Fruit fly (Drosophila melanogaster) whole organism, embryonic: ENCODE results near the gene Girdin.

ENCODE experiments used
- Aef1 ChIP-seq: fragments of 200-800 bp; sonication (Bioruptor generic); IDR thresholded peaks from 3 replicates; pipeline ENCODE4 v1.3.6; 2022; ENCODE audit warnings: missing biosample characterization, missing genetic modification characterization
- CG10209 ChIP-seq: fragments of 200-800 bp; sonication (Bioruptor generic); optimal IDR thresholded peaks from 3 replicates; lab custom pipeline; 2017; ENCODE audit warnings: missing biosample characterization, mild to moderate bottlenecking, missing genetic modification characterization, missing genetic modification reagents
- CG10979 ChIP-seq: fragments of 200-800 bp; sonication (Bioruptor generic); optimal IDR thresholded peaks from 2 replicates; lab custom pipeline; 2018; ENCODE audit warnings: missing biosample characterization, mild to moderate bottlenecking, missing genetic modification characterization, moderate library complexity
- CG11456 ChIP-seq: fragments of 200-800 bp; sonication (Bioruptor generic); IDR thresholded peaks from 3 replicates; pipeline ENCODE4 v1.3.6; 2022; ENCODE audit warnings: missing biosample characterization, missing genetic modification characterization
- CG11560 ChIP-seq: fragments of 200-800 bp; sonication (Bioruptor generic); IDR thresholded peaks from 3 replicates; pipeline ENCODE4 v1.3.6; 2022; ENCODE audit warnings: missing biosample characterization, missing genetic modification characterization
- CG11695 ChIP-seq: fragments of 200-800 bp; sonication (Bioruptor generic); IDR thresholded peaks from 3 replicates; pipeline ENCODE4 v1.3.6; 2022; ENCODE audit warnings: missing biosample characterization, missing genetic modification characterization
- CG11696 ChIP-seq: fragments of 200-800 bp; sonication (Bioruptor generic); IDR thresholded peaks from 2 replicates; pipeline ENCODE4 v1.3.6; 2022; ENCODE audit warnings: missing biosample characterization, missing genetic modification characterization
- CG12071 ChIP-seq: fragments of 200-800 bp; sonication (Bioruptor generic); optimal IDR thresholded peaks from 3 replicates; lab custom pipeline; 2018; ENCODE audit warnings: missing biosample characterization, mild to moderate bottlenecking, missing genetic modification characterization
- CG12104 ChIP-seq: fragments of 200-800 bp; sonication (Bioruptor generic); optimal IDR thresholded peaks from 3 replicates; lab custom pipeline; 2016; ENCODE audit warnings: missing biosample characterization, missing genetic modification characterization
- CG12659 ChIP-seq: fragments of 200-800 bp; sonication (Bioruptor generic); optimal IDR thresholded peaks from 3 replicates; lab custom pipeline; 2017; ENCODE audit warnings: mild to moderate bottlenecking, missing biosample characterization, missing genetic modification reagents, missing genetic modification characterization
- CG12769 ChIP-seq: fragments of 200-800 bp; sonication (Bioruptor generic); optimal IDR thresholded peaks from 2 replicates; lab custom pipeline; 2019; ENCODE audit warnings: missing biosample characterization, mild to moderate bottlenecking, missing genetic modification characterization, moderate library complexity
- CG14667 ChIP-seq: fragments of 200-800 bp; sonication (Bioruptor generic); IDR thresholded peaks from 2 replicates; pipeline ENCODE4 v1.3.6; 2022; ENCODE audit warnings: missing biosample characterization, missing genetic modification characterization
- CG1602 ChIP-seq: fragments of 200-800 bp; sonication (Bioruptor generic); optimal IDR thresholded peaks from 3 replicates; lab custom pipeline; 2016; ENCODE audit warnings: missing biosample characterization, missing genetic modification characterization
- CG1603 ChIP-seq: fragments of 200-800 bp; sonication (Bioruptor generic); optimal IDR thresholded peaks from 2 replicates; lab custom pipeline; 2019; ENCODE audit warnings: missing biosample characterization, mild to moderate bottlenecking, missing genetic modification characterization, moderate library complexity
- CG17802 ChIP-seq: fragments of 200-800 bp; sonication (Bioruptor generic); optimal IDR thresholded peaks from 2 replicates; lab custom pipeline; 2018; ENCODE audit warnings: missing biosample characterization, mild to moderate bottlenecking, missing genetic modification characterization, moderate library complexity
- CG2875 ChIP-seq: fragments of 200-800 bp; sonication (Bioruptor generic); optimal IDR thresholded peaks from 2 replicates; lab custom pipeline; 2017; ENCODE audit warnings: missing biosample characterization, mild to moderate bottlenecking, missing genetic modification characterization, missing genetic modification reagents
- CG32772 ChIP-seq: fragments of 200-800 bp; sonication (Bioruptor generic); IDR thresholded peaks from 2 replicates; pipeline ENCODE4 v1.3.6; 2022; ENCODE audit warnings: missing biosample characterization, missing genetic modification characterization
- CG3407 ChIP-seq: fragments of 200-800 bp; sonication (Bioruptor generic); optimal IDR thresholded peaks from 2 replicates; lab custom pipeline; 2018; ENCODE audit warnings: missing biosample characterization, mild to moderate bottlenecking, missing genetic modification characterization
- CG43689 ChIP-seq: fragments of 200-800 bp; sonication (Bioruptor generic); IDR thresholded peaks from 2 replicates; pipeline ENCODE4 v1.3.6; 2022; ENCODE audit warnings: missing biosample characterization, missing genetic modification characterization
- CG6765 ChIP-seq: fragments of 200-800 bp; sonication (Bioruptor generic); optimal IDR thresholded peaks from 3 replicates; lab custom pipeline; 2017; ENCODE audit warnings: missing biosample characterization, mild to moderate bottlenecking, missing genetic modification characterization
- CG7745 ChIP-seq: fragments of 200-800 bp; sonication (Bioruptor generic); optimal IDR thresholded peaks from 2 replicates; lab custom pipeline; 2018; ENCODE audit warnings: missing biosample characterization, mild to moderate bottlenecking, missing genetic modification characterization, moderate library complexity
- CG8924 ChIP-seq: fragments of 200-800 bp; optimal IDR thresholded peaks from 3 replicates; lab custom pipeline; 2019; ENCODE audit warnings: missing biosample characterization, mild to moderate bottlenecking, missing genetic modification characterization, moderate library complexity
- CG9797 ChIP-seq: fragments of 200-800 bp; sonication (Bioruptor generic); optimal IDR thresholded peaks from 3 replicates; lab custom pipeline; 2018; ENCODE audit warnings: missing biosample characterization, mild to moderate bottlenecking, missing genetic modification characterization
- Chrac-16 ChIP-seq: fragments of 200-800 bp; sonication (Bioruptor generic); optimal IDR thresholded peaks from 3 replicates; lab custom pipeline; 2016; ENCODE audit warnings: missing biosample characterization, missing genetic modification characterization
- D ChIP-seq, 2 experiments: fragments of 200-800 bp in 1 of 2; fragments of >200 bp in 1 of 2; sonication (Bioruptor generic) in 1 of 2; optimal IDR thresholded peaks; 2 replicates in 1 of 2; 3 replicates in 1 of 2; lab custom pipeline; 2017; ENCODE audit warnings: mild to moderate bottlenecking in 1 of 2, missing biosample characterization in 1 of 2, missing genetic modification characterization in 1 of 2, missing genetic modification reagents in 1 of 2
- Dip2 ChIP-seq: fragments of 200-800 bp; sonication (Bioruptor generic); IDR thresholded peaks from 2 replicates; pipeline ENCODE4 v1.3.6; 2022; ENCODE audit warnings: missing biosample characterization, missing genetic modification characterization
- Drgx ChIP-seq: fragments of 200-800 bp; sonication (Bioruptor generic); IDR thresholded peaks from 2 replicates; pipeline ENCODE4 v1.3.6; 2022; ENCODE audit warnings: missing biosample characterization, missing genetic modification characterization
- Eip74EF ChIP-seq, 2 experiments: fragments of 200-800 bp in 1 of 2; fragments of >200 bp in 1 of 2; sonication (Bioruptor generic) in 1 of 2; optimal IDR thresholded peaks; 2 replicates each; lab custom pipeline; 2017 to 2019; ENCODE audit warnings: missing biosample characterization in 2 of 2, missing genetic modification characterization in 2 of 2, mild to moderate bottlenecking in 1 of 2, moderate library complexity in 1 of 2
- Ets65A ChIP-seq: fragments of 200-800 bp; sonication (Bioruptor generic); peaks from one replicate; lab custom pipeline; 2016; ENCODE audit warnings: missing biosample characterization, missing genetic modification characterization
- Ets97D ChIP-seq: fragments of 200-800 bp; sonication (Bioruptor generic); optimal IDR thresholded peaks from 3 replicates; lab custom pipeline; 2016; ENCODE audit warnings: missing biosample characterization, missing genetic modification characterization
- Fer3 ChIP-seq: fragments of 200-800 bp; sonication (Bioruptor generic); optimal IDR thresholded peaks from 2 replicates; lab custom pipeline; 2018; ENCODE audit warnings: missing biosample characterization, mild to moderate bottlenecking, missing genetic modification characterization, moderate library complexity
- H2.0 ChIP-seq: fragments of 200-800 bp; sonication (Bioruptor generic); IDR thresholded peaks from 2 replicates; pipeline ENCODE4 v1.3.6; 2022; ENCODE audit warnings: missing biosample characterization, missing genetic modification characterization
- HmgD ChIP-seq: fragments of 200-800 bp; sonication (Bioruptor generic); optimal IDR thresholded peaks from 3 replicates; lab custom pipeline; 2016; ENCODE audit warnings: missing biosample characterization, missing genetic modification characterization
- HmgZ ChIP-seq: fragments of 200-800 bp; sonication (Bioruptor generic); optimal IDR thresholded peaks from 2 replicates; lab custom pipeline; 2018; ENCODE audit warnings: missing biosample characterization, mild to moderate bottlenecking, missing genetic modification characterization
- Lpt ChIP-seq: fragments of >200 bp; optimal IDR thresholded peaks from 2 replicates; lab custom pipeline; 2018; ENCODE audit warnings: missing biosample characterization, missing genetic modification characterization
- Max ChIP-seq: fragments of 200-800 bp; sonication (Bioruptor generic); optimal IDR thresholded peaks from 2 replicates; lab custom pipeline; 2016; ENCODE audit warnings: missing biosample characterization, mild to moderate bottlenecking, missing genetic modification characterization
- Myb ChIP-seq: fragments of 200-800 bp; sonication (Bioruptor generic); optimal IDR thresholded peaks from 2 replicates; lab custom pipeline; 2016; ENCODE audit warnings: missing biosample characterization, missing genetic modification characterization
- NK7.1 ChIP-seq: fragments of 200-800 bp; sonication (Bioruptor generic); optimal IDR thresholded peaks from 3 replicates; lab custom pipeline; 2016; ENCODE audit warnings: missing biosample characterization, missing genetic modification characterization
- Sox102F ChIP-seq: fragments of 200-800 bp; sonication (Bioruptor generic); optimal IDR thresholded peaks from 2 replicates; lab custom pipeline; 2018; ENCODE audit warnings: missing biosample characterization, mild to moderate bottlenecking, missing genetic modification characterization, moderate library complexity
- croc ChIP-seq: fragments of 200-800 bp; sonication (Bioruptor generic); conservative IDR thresholded peaks from 3 replicates; pipeline ENCODE4 v1.3.6; 2022; ENCODE audit warnings: missing biosample characterization, missing genetic modification characterization
- dati ChIP-seq: fragments of 200-800 bp; sonication (Bioruptor generic); IDR thresholded peaks from 2 replicates; pipeline ENCODE4 v1.3.6; 2022; ENCODE audit warnings: missing biosample characterization, missing genetic modification characterization
- dmrt99B ChIP-seq: fragments of 200-800 bp; sonication (Bioruptor generic); optimal IDR thresholded peaks from 2 replicates; lab custom pipeline; 2018; ENCODE audit warnings: missing biosample characterization, mild to moderate bottlenecking, missing genetic modification characterization, moderate library complexity
- emc ChIP-seq: fragments of 200-800 bp; sonication (Bioruptor generic); optimal IDR thresholded peaks from 2 replicates; lab custom pipeline; 2016; ENCODE audit warnings: missing biosample characterization, missing genetic modification characterization
- fd3F ChIP-seq: fragments of 200-800 bp; sonication (Bioruptor generic); optimal IDR thresholded peaks from 2 replicates; lab custom pipeline; 2018; ENCODE audit warnings: missing biosample characterization, mild to moderate bottlenecking, missing genetic modification characterization, moderate library complexity
- run ChIP-seq: fragments of 200-800 bp; sonication (Bioruptor generic); optimal IDR thresholded peaks from 3 replicates; lab custom pipeline; 2018; ENCODE audit warnings: missing biosample characterization, mild to moderate bottlenecking, missing genetic modification characterization
- shn ChIP-seq: fragments of 200-800 bp; sonication (Bioruptor generic); optimal IDR thresholded peaks from 3 replicates; lab custom pipeline; 2016; ENCODE audit warnings: missing biosample characterization, missing genetic modification characterization
- sr ChIP-seq: fragments of 200-800 bp; sonication (Bioruptor generic); IDR thresholded peaks from 3 replicates; pipeline ENCODE4 v1.3.6; 2022; ENCODE audit warnings: missing biosample characterization, missing genetic modification characterization
- yki ChIP-seq: fragments of >200 bp; optimal IDR thresholded peaks from 3 replicates; lab custom pipeline; 2018
- zfh2 ChIP-seq: fragments of 200-800 bp; sonication (Bioruptor generic); optimal IDR thresholded peaks from 2 replicates; lab custom pipeline; 2016; ENCODE audit warnings: missing biosample characterization, missing genetic modification characterization

Gene Girdin

DNA sequence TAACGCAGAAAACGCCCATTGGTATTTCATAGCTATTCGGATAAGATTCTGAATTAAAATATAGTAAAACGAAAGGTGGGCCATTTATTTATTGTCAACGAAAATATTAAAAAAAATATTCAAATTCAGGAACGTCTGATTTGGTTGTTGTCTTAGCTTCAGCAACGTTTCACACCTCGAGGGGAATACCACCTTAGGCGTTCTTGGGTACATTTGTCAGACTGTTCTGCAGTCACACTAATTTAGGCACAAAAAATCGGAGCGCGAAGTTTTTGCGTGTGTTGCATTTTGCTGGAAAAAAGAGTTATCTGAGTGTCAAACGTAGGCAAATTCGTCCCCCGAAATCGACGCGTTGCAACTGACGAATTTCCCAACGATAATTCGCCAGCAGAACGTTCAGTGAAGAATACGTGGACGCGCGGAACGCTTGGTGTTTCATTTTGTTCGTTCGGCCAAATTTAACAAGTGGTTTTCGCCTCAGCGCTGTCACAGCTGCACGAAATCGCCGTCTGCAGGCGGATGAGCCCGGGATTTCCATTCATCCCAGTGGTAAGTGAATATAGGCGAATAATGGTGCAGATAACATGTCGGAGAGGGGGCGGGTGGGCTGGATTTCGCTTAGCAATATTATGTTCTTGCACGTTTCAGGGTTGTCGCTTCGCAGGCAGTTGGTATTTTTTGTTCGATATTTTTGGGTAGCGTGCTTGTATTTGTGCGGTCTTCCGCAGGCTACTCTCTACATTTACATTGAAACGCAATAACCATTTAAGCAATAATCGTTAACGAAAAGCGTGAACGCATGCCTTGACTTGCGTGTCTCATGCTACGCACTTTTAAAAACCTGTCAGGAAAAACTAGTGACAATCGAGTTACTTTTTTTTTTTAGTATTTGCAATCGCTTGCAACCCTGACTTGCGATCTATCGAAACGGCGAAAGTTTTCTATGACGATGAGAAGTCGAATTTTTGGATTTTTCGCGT is 46.3 kb downstream of the Girdin start, which contains the start of gene Larp4B (continued):
- no peak for TF ChIP-seq croc (GFP tag; lab: Robert Waterston, UW)
- no peak for TF ChIP-seq CG12104
- TF ChIP-seq CG6765 (GFP tag; lab: Kevin White, UChicago): no peak
- TF ChIP-seq Aef1: no peak
- TF ChIP-seq CG14667 (GFP tag; lab: Robert Waterston, UW): no peak
- TF ChIP-seq CG2875 (GFP tag; lab: Kevin White, UChicago): no peak
- TF ChIP-seq CG7745 (tag; lab: Kevin White, UChicago): no peak
- TF ChIP-seq CG1603 (tag; lab: Kevin White, UChicago): no peak
- TF ChIP-seq fd3F: no peak
- peak; percentile 35 for TF ChIP-seq zfh2
- TF ChIP-seq CG3407: no peak
- peak; percentile 27 for TF ChIP-seq CG12659
- peak; percentile 35 for TF ChIP-seq HmgD
- TF ChIP-seq CG11456 (GFP tag; lab: Robert Waterston, UW): no peak
- no peak for TF ChIP-seq sr (GFP tag; lab: Robert Waterston, UW)
- peak; percentile 90 for TF ChIP-seq Myb (GFP tag; lab: Kevin White, UChicago)
- no peak for TF ChIP-seq Chrac-16 (GFP tag; lab: Kevin White, UChicago)
- no peak for TF ChIP-seq CG12071
- no peak for TF ChIP-seq H2.0 (GFP tag; lab: Robert Waterston, UW)
- peak; percentile 20 for TF ChIP-seq CG8924 (tag; lab: Kevin White, UChicago)
- TF ChIP-seq shn: no peak
- no peak for TF ChIP-seq CG43689 (GFP tag; lab: Robert Waterston, UW)
- TF ChIP-seq CG10979 (tag; lab: Kevin White, UChicago): no peak
- TF ChIP-seq Ets65A (GFP tag; lab: Kevin White, UChicago): peak; percentile 89
- peak; percentile 61 for TF ChIP-seq HmgZ (tag; lab: Kevin White, UChicago)
- TF ChIP-seq CG12769 (tag; lab: Kevin White, UChicago): no peak
- no peak for TF ChIP-seq Drgx (GFP tag; lab: Robert Waterston, UW)
- no peak for TF ChIP-seq Dip2 (GFP tag; lab: Robert Waterston, UW)
- TF ChIP-seq CG9797 (GFP tag; lab: Kevin White, UChicago): peak; percentile 82
- no peak for TF ChIP-seq CG11696
- TF ChIP-seq emc (GFP tag; lab: Kevin White, UChicago): no peak
- TF ChIP-seq CG10209 (GFP tag; lab: Kevin White, UChicago): no peak
- no peak for TF ChIP-seq CG11695 (GFP tag; lab: Robert Waterston, UW)
- peak; percentile 73 for TF ChIP-seq Ets97D
- TF ChIP-seq Max (GFP tag; lab: Kevin White, UChicago): peak; percentile 22
- peak; percentile 30 for TF ChIP-seq D (optimal IDR thresholded peaks at IDR 0.05; lab: Kevin White, UChicago)
- no peak for TF ChIP-seq D (GFP tag; optimal IDR thresholded peaks at IDR 0.05; lab: Kevin White, UChicago)
- TF ChIP-seq CG11560 (tag; lab: Robert Waterston, UW): no peak
- TF ChIP-seq CG1602 (GFP tag; lab: Kevin White, UChicago): no peak
- TF ChIP-seq Sox102F: no peak
- no peak for TF ChIP-seq run (tag; lab: Kevin White, UChicago)
- no peak for TF ChIP-seq CG17802 (tag; lab: Kevin White, UChicago)
- TF ChIP-seq dmrt99B (tag; lab: Kevin White, UChicago): no peak
- no peak for TF ChIP-seq Fer3 (tag; lab: Kevin White, UChicago)
- TF ChIP-seq NK7.1 (GFP tag; lab: Kevin White, UChicago): no peak
- TF ChIP-seq yki: no peak
- no peak for TF ChIP-seq CG32772 (GFP tag; lab: Robert Waterston, UW)
- TF ChIP-seq Eip74EF (GFP tag; optimal IDR thresholded peaks at IDR 0.05; lab: Kevin White, UChicago): no peak
- no peak for TF ChIP-seq Lpt (GFP tag; lab: Kevin White, UChicago)
- TF ChIP-seq dati (GFP tag; lab: Robert Waterston, UW): no peak
